Worm (Caenorhabditis elegans): ENCODE measurements around the gene col-77.

The col-77 gene

ce11 chrII:8384344-8384743 is 25.2 kb upstream of the col-77 start:
- TF ChIP-seq mep-1 (tag; optimal IDR thresholded peaks at IDR 0.05) (no peak), lsy-2 (tag; optimal IDR thresholded peaks at IDR 0.05) (no peak), mab-5 (tag; optimal IDR thresholded peaks at IDR 0.05) (no peak), ham-2 (GFP tag; optimal IDR thresholded peaks at IDR 0.05) (no peak), M03D4.4 (tag; optimal IDR thresholded peaks at IDR 0.05) (no peak), cnd-1 (tag; optimal IDR thresholded peaks at IDR 0.05) (no peak), lin-32 (GFP tag; optimal IDR thresholded peaks at IDR 0.05) (no peak), lin-13 (tag; optimal IDR thresholded peaks at IDR 0.05) (no peak)

DNA sequence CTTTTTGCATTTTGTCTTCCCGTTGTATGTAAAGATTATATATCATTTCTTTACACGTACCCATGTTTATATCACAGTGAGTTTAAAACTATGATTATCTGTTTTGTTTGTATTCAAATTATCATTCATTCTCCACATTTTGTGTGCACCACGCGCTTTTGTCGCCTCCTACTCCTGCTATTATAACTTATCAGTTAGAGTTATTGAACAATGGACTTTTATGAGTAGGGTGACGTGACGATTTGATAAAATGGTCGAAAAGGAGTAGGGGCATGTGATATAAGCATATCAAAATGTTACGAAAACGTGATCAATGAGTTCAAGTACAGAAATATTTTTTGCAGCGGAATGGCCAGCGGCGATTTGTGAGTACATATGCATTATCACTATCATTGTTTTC is 23.7 kb upstream of the col-77 start:
- TF ChIP-seq tbx-8 (GFP tag; optimal IDR thresholded peaks at IDR 0.05): no peak
- TF ChIP-seq nhr-237 (tag; optimal IDR thresholded peaks at IDR 0.05): no peak
- TF ChIP-seq ces-1 (GFP tag; optimal IDR thresholded peaks at IDR 0.05): no peak
- no peak for TF ChIP-seq nhr-76 (tag; optimal IDR thresholded peaks at IDR 0.05)
- TF ChIP-seq M03D4.4 (tag; optimal IDR thresholded peaks at IDR 0.05): no peak
- no peak for TF ChIP-seq drap-1 (GFP tag; optimal IDR thresholded peaks at IDR 0.05)
- TF ChIP-seq unc-62 (GFP tag; optimal IDR thresholded peaks at IDR 0.05): no peak
- TF ChIP-seq hlh-1 (tag; optimal IDR thresholded peaks at IDR 0.05): no peak
- no peak for TF ChIP-seq pha-4 (tag; optimal IDR thresholded peaks at IDR 0.05)
- TF ChIP-seq cnd-1 (tag; optimal IDR thresholded peaks at IDR 0.05): no peak
- no peak for TF ChIP-seq unc-120 (tag; optimal IDR thresholded peaks at IDR 0.05; ENCODE audit: poor library complexity, severe bottlenecking)
- no peak for TF ChIP-seq nhr-12 (tag; optimal IDR thresholded peaks at IDR 0.05)
- no peak for TF ChIP-seq ceh-39 (tag; optimal IDR thresholded peaks at IDR 0.05)

DNA sequence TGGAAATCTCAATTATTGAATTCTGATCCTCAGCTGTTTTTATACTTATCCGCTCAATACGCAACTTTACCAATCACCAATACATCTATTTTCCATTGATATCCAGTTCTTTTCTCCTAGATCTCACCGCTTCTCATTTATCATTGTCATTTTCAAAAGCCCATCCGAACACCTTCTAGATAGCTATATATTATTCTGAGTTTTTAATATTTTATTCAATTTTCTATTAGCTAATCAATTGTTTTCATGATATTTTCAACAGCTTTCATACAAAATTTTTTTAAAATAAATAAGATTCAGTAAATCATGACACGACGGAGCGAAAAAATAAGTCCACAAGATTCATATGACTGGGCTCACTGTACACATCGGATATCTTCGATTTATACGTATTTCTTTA is 22.0 kb upstream of the col-77 start, which contains the start of gene F49E12.12:
Gene F49E12.12, plus strand, starts transcription at position 301 of the 400 bp plus-strand sequence.
- TF ChIP-seq nhr-76 (tag; optimal IDR thresholded peaks at IDR 0.05) (no peak), nhr-12 (tag; optimal IDR thresholded peaks at IDR 0.05) (no peak), lin-13 (tag; optimal IDR thresholded peaks at IDR 0.05) (no peak), mls-2 (tag; optimal IDR thresholded peaks at IDR 0.05) (no peak)

- no peak for TF ChIP-seq nhr-76 (tag; optimal IDR thresholded peaks at IDR 0.05)
Measured at ce11 chrII:8380188-8380587, 21.0 kb upstream of the col-77 start.

- TF ChIP-seq elt-3 (tag; optimal IDR thresholded peaks at IDR 0.05): no peak
- no peak for TF ChIP-seq unc-39 (tag; optimal IDR thresholded peaks at IDR 0.05)
- TF ChIP-seq sem-2 (GFP tag; optimal IDR thresholded peaks at IDR 0.05): no peak
- no peak for TF ChIP-seq hlh-1 (tag; optimal IDR thresholded peaks at IDR 0.05)
- TF ChIP-seq nhr-12 (tag; optimal IDR thresholded peaks at IDR 0.05): no peak
- TF ChIP-seq ceh-43 (GFP tag; optimal IDR thresholded peaks at IDR 0.05): no peak
- no peak for TF ChIP-seq nhr-28 (tag; optimal IDR thresholded peaks at IDR 0.05)
- TF ChIP-seq mep-1 (tag; optimal IDR thresholded peaks at IDR 0.05): no peak
- no peak for TF ChIP-seq ham-2 (GFP tag; optimal IDR thresholded peaks at IDR 0.05)
- TF ChIP-seq ceh-83 (GFP tag; optimal IDR thresholded peaks at IDR 0.05): no peak
- no peak for TF ChIP-seq mls-2 (tag; optimal IDR thresholded peaks at IDR 0.05)
- TF ChIP-seq ceh-39 (tag; optimal IDR thresholded peaks at IDR 0.05): no peak
- no peak for TF ChIP-seq tbx-8 (GFP tag; optimal IDR thresholded peaks at IDR 0.05)
- no peak for TF ChIP-seq unc-120 (tag; optimal IDR thresholded peaks at IDR 0.05; ENCODE audit: poor library complexity, severe bottlenecking)
- TF ChIP-seq lin-32 (GFP tag; optimal IDR thresholded peaks at IDR 0.05): no peak
- no peak for TF ChIP-seq nhr-76 (tag; optimal IDR thresholded peaks at IDR 0.05)
- TF ChIP-seq M03D4.4 (tag; optimal IDR thresholded peaks at IDR 0.05): no peak
- no peak for TF ChIP-seq drap-1 (GFP tag; optimal IDR thresholded peaks at IDR 0.05)
- no peak for TF ChIP-seq blmp-1 (tag; optimal IDR thresholded peaks at IDR 0.05)
Measured at ce11 chrII:8377722-8378121, 18.5 kb upstream of the col-77 start.

DNA sequence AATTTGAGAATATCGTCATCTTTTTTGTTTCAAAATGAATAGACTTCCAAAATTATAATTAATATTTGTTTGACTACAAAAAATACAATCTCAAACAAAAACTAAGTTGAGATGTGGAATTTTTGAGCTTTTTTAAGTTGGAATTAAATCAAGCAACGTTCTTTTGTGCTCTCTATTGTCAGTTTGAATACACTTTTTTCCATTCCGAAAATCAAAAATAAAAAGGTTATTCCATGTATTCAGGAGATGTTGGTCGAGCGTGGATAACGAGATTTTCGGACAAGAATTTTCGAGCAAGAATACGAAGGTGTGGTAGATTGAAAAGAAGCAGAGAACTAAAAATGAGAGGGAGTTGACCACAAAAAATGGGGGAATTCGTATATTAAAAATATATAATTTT is 11.0 kb upstream of the col-77 start:
- TF ChIP-seq sem-2 (GFP tag; optimal IDR thresholded peaks at IDR 0.05): no peak
- no peak for TF ChIP-seq flh-1 (GFP tag; optimal IDR thresholded peaks at IDR 0.05)
- TF ChIP-seq ces-1 (GFP tag; optimal IDR thresholded peaks at IDR 0.05): peak; percentile 38
- TF ChIP-seq nhr-237 (tag; optimal IDR thresholded peaks at IDR 0.05): no peak

DNA sequence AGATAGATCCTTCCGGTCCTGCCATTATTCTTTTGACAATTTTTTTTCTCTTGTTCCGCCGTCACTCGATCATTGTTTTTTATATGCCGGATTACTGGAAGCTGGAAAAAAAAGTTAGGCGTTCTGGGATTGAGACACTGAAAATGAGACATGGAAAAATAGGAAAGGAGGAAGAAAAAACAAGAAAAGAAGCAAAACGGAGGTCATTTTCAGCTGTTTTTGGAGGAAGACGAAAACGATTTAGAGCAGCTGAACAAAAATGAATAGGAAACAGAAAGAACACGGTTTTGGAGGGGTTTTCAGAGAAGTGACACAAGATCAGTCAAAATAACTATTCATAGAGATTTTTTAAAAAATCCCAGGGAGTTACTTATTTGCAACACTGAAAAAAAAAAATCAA is 9.9 kb upstream of the col-77 start, which contains the start of gene amt-3:
Gene amt-3, minus strand, starts transcription at position 101 of the 400 bp plus-strand sequence.
- no peak for TF ChIP-seq snpc-4 (tag; optimal IDR thresholded peaks at IDR 0.05)
- no peak for TF ChIP-seq unc-62 (GFP tag; optimal IDR thresholded peaks at IDR 0.05)
- no peak for TF ChIP-seq ztf-11 (tag; optimal IDR thresholded peaks at IDR 0.05)
- TF ChIP-seq cnd-1 (tag; optimal IDR thresholded peaks at IDR 0.05): no peak
- no peak for TF ChIP-seq sem-2 (GFP tag; optimal IDR thresholded peaks at IDR 0.05)
- no peak for TF ChIP-seq elt-1 (tag; optimal IDR thresholded peaks at IDR 0.05; ENCODE audit: borderline replicate concordance, insufficient read depth)
- no peak for TF ChIP-seq M03D4.4 (tag; optimal IDR thresholded peaks at IDR 0.05)
- TF ChIP-seq blmp-1 (tag; optimal IDR thresholded peaks at IDR 0.05): no peak
